Fruit fly (Drosophila melanogaster): ENCODE results near the gene homer.

homer gene

dm6 chr2L:6700742-6701141, 22.4 kb downstream of the homer start (continued):
- TF ChIP-seq CG8089 (GFP tag; optimal IDR thresholded peaks at IDR 0.05): peak; percentile 66
- peak; percentile 7 for TF ChIP-seq unpg (GFP tag; optimal IDR thresholded peaks at IDR 0.05)
- TF ChIP-seq Doc3 (GFP tag; IDR thresholded peaks at IDR 0.05; ENCODE audit: partially characterized antibody): no peak
- TF ChIP-seq MTF-1 (GFP tag; optimal IDR thresholded peaks at IDR 0.05; ENCODE audit: borderline replicate concordance): peak; percentile 36
- TF ChIP-seq CG31388 (GFP tag; optimal IDR thresholded peaks at IDR 0.05): no peak
- TF ChIP-seq dysf (GFP tag; IDR thresholded peaks at IDR 0.05): no peak
- peak; percentile 24 for TF ChIP-seq CrebB (tag; optimal IDR thresholded peaks at IDR 0.05)
- peak; percentile 80 for TF ChIP-seq CG2202 (tag; optimal IDR thresholded peaks at IDR 0.05)
- no peak for TF ChIP-seq ftz-f1 (GFP tag; optimal IDR thresholded peaks at IDR 0.05)
- TF ChIP-seq Hmx (GFP tag; optimal IDR thresholded peaks at IDR 0.05): no peak
- TF ChIP-seq Dbx (GFP tag; IDR thresholded peaks at IDR 0.05): no peak
- 0 out of 2 replicates have a peak, but pooled peaks have one; percentile 5 for TF ChIP-seq CG32532 (GFP tag; IDR thresholded peaks at IDR 0.05)
- TF ChIP-seq CG8359 (GFP tag; optimal IDR thresholded peaks at IDR 0.05; ENCODE audit: borderline replicate concordance): peak; percentile 34
- TF ChIP-seq CG6272 (GFP tag; IDR thresholded peaks at IDR 0.05): no peak
- no peak for TF ChIP-seq CG7786 (GFP tag; optimal IDR thresholded peaks at IDR 0.05)
- peak; percentile 10 for TF ChIP-seq oc (tag; optimal IDR thresholded peaks at IDR 0.05)
- TF ChIP-seq ci (GFP tag; IDR thresholded peaks at IDR 0.05): peak; percentile 67; the same call in 2 of the 3 replicates
- no peak for TF ChIP-seq hkb (optimal IDR thresholded peaks at IDR 0.05)
- TF ChIP-seq hkb (GFP tag; IDR thresholded peaks at IDR 0.05): 0 out of 2 replicates have a peak, but pooled peaks have one; percentile 22
- peak; percentile 2 for TF ChIP-seq HLHmδ (GFP tag; optimal IDR thresholded peaks at IDR 0.05)
- TF ChIP-seq ERR (GFP tag; optimal IDR thresholded peaks at IDR 0.05): no peak
- TF ChIP-seq CG13894 (tag; optimal IDR thresholded peaks at IDR 0.05): no peak
- no peak for TF ChIP-seq seq (GFP tag; IDR thresholded peaks at IDR 0.05)
- TF ChIP-seq mld (GFP tag; IDR thresholded peaks at IDR 0.05; ENCODE audit: partially characterized antibody): no peak
- peak; percentile 36 for TF ChIP-seq chif (GFP tag; optimal IDR thresholded peaks at IDR 0.05)
- no peak for TF ChIP-seq crol (GFP tag; IDR thresholded peaks at IDR 0.05)
- TF ChIP-seq fd64A (GFP tag; optimal IDR thresholded peaks at IDR 0.05): no peak
- no peak for TF ChIP-seq luna (GFP tag; optimal IDR thresholded peaks at IDR 0.05)
- peak; percentile 60; the same call in 2 of the 3 replicates for TF ChIP-seq zfh1 (GFP tag; IDR thresholded peaks at IDR 0.05)
- TF ChIP-seq phol (tag; optimal IDR thresholded peaks at IDR 0.05): no peak
- peak; percentile 9 for TF ChIP-seq CG8281 (tag; optimal IDR thresholded peaks at IDR 0.05)
- TF ChIP-seq CG3407 (GFP tag; optimal IDR thresholded peaks at IDR 0.05): peak; percentile 26
- TF ChIP-seq CG11696 (GFP tag; IDR thresholded peaks at IDR 0.05): no peak
- no peak for TF ChIP-seq da (GFP tag; optimal IDR thresholded peaks at IDR 0.05)
- peak; percentile 53 for TF ChIP-seq CG2875 (GFP tag; optimal IDR thresholded peaks at IDR 0.05)
- no peak for TF ChIP-seq Bteb2 (GFP tag; optimal IDR thresholded peaks at IDR 0.05)
- TF ChIP-seq Xbp1 (GFP tag; optimal IDR thresholded peaks at IDR 0.05): no peak
- peak in 1 of 2 experiments; percentile 20 for TF ChIP-seq insv (GFP tag; optimal IDR thresholded peaks at IDR 0.05)
- TF ChIP-seq ap (GFP tag; IDR thresholded peaks at IDR 0.05): no peak
- TF ChIP-seq CG16815 (GFP tag; optimal IDR thresholded peaks at IDR 0.05): no peak
- peak; percentile 45 for TF ChIP-seq CG4360 (GFP tag; IDR thresholded peaks at IDR 0.05)
- TF ChIP-seq Gsc (GFP tag; IDR thresholded peaks at IDR 0.05): no peak
- TF ChIP-seq CG16779 (GFP tag; IDR thresholded peaks at IDR 0.05): no peak
- TF ChIP-seq knrl (GFP tag; IDR thresholded peaks at IDR 0.05; ENCODE audit: partially characterized antibody): no peak
- peak in 1 of 2 experiments; percentile 49 for TF ChIP-seq Pdp1 (GFP tag; optimal IDR thresholded peaks at IDR 0.05)
- TF ChIP-seq fd96Cb (tag; optimal IDR thresholded peaks at IDR 0.05): peak; percentile 6
- TF ChIP-seq cad (GFP tag; optimal IDR thresholded peaks at IDR 0.05): no peak
- TF ChIP-seq Dad (GFP tag; optimal IDR thresholded peaks at IDR 0.05): no peak
- TF ChIP-seq Sry-β (GFP tag; optimal IDR thresholded peaks at IDR 0.05): no peak
- no peak for TF ChIP-seq dan (GFP tag; IDR thresholded peaks at IDR 0.05)
- no peak for TF ChIP-seq CG9437 (GFP tag; optimal IDR thresholded peaks at IDR 0.05)
